Fruit fly (Drosophila melanogaster): Measurements from ENCODE around the gene Usp8.

DNA sequence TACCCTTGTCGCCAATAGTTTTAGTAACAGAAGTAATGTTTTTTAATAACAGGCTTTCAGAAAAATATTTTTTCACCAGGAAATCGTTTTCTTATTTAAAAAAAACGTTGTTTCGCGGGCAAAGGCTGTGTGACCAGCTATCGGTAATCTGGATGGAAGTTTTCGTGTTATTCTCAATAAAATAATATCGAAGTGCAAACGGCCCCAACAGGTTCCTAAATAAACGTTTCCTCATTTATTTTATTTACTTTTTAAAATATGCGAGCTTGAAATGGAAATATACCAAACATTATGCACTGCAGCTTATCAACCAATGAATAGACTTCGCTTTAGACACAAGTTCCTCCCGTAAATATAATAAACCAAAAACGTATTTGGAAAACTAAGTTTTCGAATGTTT, 4.0 kb upstream of the Usp8 start, which contains the start of gene Ice2:
- no peak for TF ChIP-seq CG8478 (optimal IDR thresholded peaks at IDR 0.05)
- no peak for TF ChIP-seq CTCF (optimal IDR thresholded peaks at IDR 0.05)

Data from S2 (cell line).